Fruit fly (Drosophila melanogaster): ENCODE measurements around the gene croc.
A peak's percentile ranks its signal among the peaks of the same experiment; 100 is the strongest.

croc gene

dm6 chr3L:21445704-21446103, 30.6 kb downstream of the croc start, which contains the start of gene Syx7 (continued):
- TF ChIP-seq vfl (GFP tag; optimal IDR thresholded peaks at IDR 0.05) (peak; percentile 36), Oaz (GFP tag; IDR thresholded peaks at IDR 0.05) (no peak), D19A (tag; optimal IDR thresholded peaks at IDR 0.05) (no peak), Dll (GFP tag; IDR thresholded peaks at IDR 0.05; ENCODE audit: partially characterized antibody) (peak; percentile 59; the same call in 2 of the 4 replicates), chif (GFP tag; optimal IDR thresholded peaks at IDR 0.05) (no peak), Dad (GFP tag; optimal IDR thresholded peaks at IDR 0.05) (peak; percentile 13), Blimp-1 (GFP tag; optimal IDR thresholded peaks at IDR 0.05) (no peak), maf-S (GFP tag; optimal IDR thresholded peaks at IDR 0.05) (peak; percentile 23), CG4328 (GFP tag; optimal IDR thresholded peaks at IDR 0.05) (no peak), CG17361 (GFP tag; IDR thresholded peaks at IDR 0.05) (no peak), CG11085 (GFP tag; IDR thresholded peaks at IDR 0.05) (no peak), rib (GFP tag; IDR thresholded peaks at IDR 0.05) (peak; percentile 68), CG12744 (GFP tag; optimal IDR thresholded peaks at IDR 0.05) (peak; percentile 8), pita (GFP tag; optimal IDR thresholded peaks at IDR 0.05) (no peak), sr (GFP tag; IDR thresholded peaks at IDR 0.05) (no peak), Fer2 (tag; optimal IDR thresholded peaks at IDR 0.05) (no peak), onecut (GFP tag; IDR thresholded peaks at IDR 0.05) (no peak), CG14014 (GFP tag; IDR thresholded peaks at IDR 0.05) (no peak), HLHmδ (GFP tag; optimal IDR thresholded peaks at IDR 0.05) (no peak), CG30431 (GFP tag; optimal IDR thresholded peaks at IDR 0.05) (no peak), zf30C (GFP tag; optimal IDR thresholded peaks at IDR 0.05) (no peak), Xbp1 (GFP tag; optimal IDR thresholded peaks at IDR 0.05) (peak; percentile 53), jing (GFP tag; optimal IDR thresholded peaks at IDR 0.05) (no peak), lov (optimal IDR thresholded peaks at IDR 0.05) (no peak), lov (GFP tag; IDR thresholded peaks at IDR 0.05) (no peak), Dip2 (GFP tag; IDR thresholded peaks at IDR 0.05) (no peak), unpg (GFP tag; optimal IDR thresholded peaks at IDR 0.05) (no peak), CG3407 (GFP tag; optimal IDR thresholded peaks at IDR 0.05) (no peak), CG4730 (GFP tag; IDR thresholded peaks at IDR 0.05) (no peak), grau (tag; optimal IDR thresholded peaks at IDR 0.05) (no peak), insv (GFP tag; optimal IDR thresholded peaks at IDR 0.05) (no peak), CG11247 (GFP tag; IDR thresholded peaks at IDR 0.05) (no peak), CG16779 (GFP tag; IDR thresholded peaks at IDR 0.05) (no peak), Usf (GFP tag; optimal IDR thresholded peaks at IDR 0.05) (no peak), jigr1 (GFP tag; IDR thresholded peaks at IDR 0.05) (no peak), CG15269 (tag; optimal IDR thresholded peaks at IDR 0.05) (no peak), CG2120 (GFP tag; optimal IDR thresholded peaks at IDR 0.05) (peak; percentile 64), Hey (tag; optimal IDR thresholded peaks at IDR 0.05) (no peak), CG13624 (GFP tag; optimal IDR thresholded peaks at IDR 0.05) (peak; percentile 49), CG1529 (GFP tag; optimal IDR thresholded peaks at IDR 0.05) (no peak), bowl (GFP tag; IDR thresholded peaks at IDR 0.05) (no peak), CG7556 (GFP tag; optimal IDR thresholded peaks at IDR 0.05) (no peak), gsb-n (tag; optimal IDR thresholded peaks at IDR 0.05) (peak; percentile 5), gce (GFP tag; IDR thresholded peaks at IDR 0.05) (no peak), Hsf (GFP tag; optimal IDR thresholded peaks at IDR 0.05) (peak; percentile 25), B-H1 (GFP tag; IDR thresholded peaks at IDR 0.05) (no peak), CG33557 (GFP tag; optimal IDR thresholded peaks at IDR 0.05) (no peak), sob (GFP tag; IDR thresholded peaks at IDR 0.05) (peak; percentile 76), CG13424 (tag; optimal IDR thresholded peaks at IDR 0.05) (no peak), CG12071 (GFP tag; optimal IDR thresholded peaks at IDR 0.05) (no peak), Bdp1 (GFP tag; optimal IDR thresholded peaks at IDR 0.05) (no peak), CG13894 (tag; optimal IDR thresholded peaks at IDR 0.05) (no peak), z (GFP tag; IDR thresholded peaks at IDR 0.05) (no peak)
